Worm (Caenorhabditis elegans): ENCODE results near the gene clec-34.

ce11 chrV:16694538-16694937 lies 41.0 kb upstream of the clec-34 start, which contains the start of gene srz-101:
- TF ChIP-seq hlh-12 (tag; optimal IDR thresholded peaks at IDR 0.05) (no peak), lin-35 (GFP tag; optimal IDR thresholded peaks at IDR 0.05) (no peak), dpl-1 (GFP tag; optimal IDR thresholded peaks at IDR 0.05) (no peak), ceh-40 (GFP tag; IDR thresholded peaks at IDR 0.05) (no peak), F23B12.7 (tag; optimal IDR thresholded peaks at IDR 0.05; ENCODE audit: insufficient read depth) (no peak), ztf-26 (tag; optimal IDR thresholded peaks at IDR 0.05) (no peak), lir-1 (GFP tag; conservative IDR thresholded peaks at IDR 0.05) (no peak), snpc-4 (GFP tag; optimal IDR thresholded peaks at IDR 0.05) (no peak), snpc-4 (tag; optimal IDR thresholded peaks at IDR 0.05) (no peak), Y53G8AR.9 (GFP tag; conservative IDR thresholded peaks at IDR 0.05) (no peak), rec-8 (tag; optimal IDR thresholded peaks at IDR 0.05) (no peak), ceh-91 (GFP tag; IDR thresholded peaks at IDR 0.05) (no peak)
